Fruit fly (Drosophila melanogaster) whole organism, embryonic: ENCODE measurements around the gene haf.

ENCODE experiments used
- Atf-2 ChIP-seq: fragments of 200-800 bp; sonication (Bioruptor generic); optimal IDR thresholded peaks from 2 replicates; lab custom pipeline; 2016; ENCODE audit warnings: missing biosample characterization, missing genetic modification characterization
- B-H1 ChIP-seq: fragments of 200-800 bp; sonication (Bioruptor generic); IDR thresholded peaks from 3 replicates; pipeline ENCODE4 v1.3.6; 2022; ENCODE audit warnings: missing biosample characterization, missing genetic modification characterization
- BEAF-32 ChIP-seq: fragments of 200-800 bp; sonication (Bioruptor generic); optimal IDR thresholded peaks from 3 replicates; lab custom pipeline; 2017; ENCODE audit warnings: missing biosample characterization, missing genetic modification characterization, mild to moderate bottlenecking, moderate library complexity, missing genetic modification reagents
- CG11247 ChIP-seq: fragments of 200-800 bp; sonication (Bioruptor generic); IDR thresholded peaks from 2 replicates; pipeline ENCODE4 v1.3.6; 2022; ENCODE audit warnings: missing biosample characterization, missing genetic modification characterization
- CG12071 ChIP-seq: fragments of 200-800 bp; sonication (Bioruptor generic); optimal IDR thresholded peaks from 3 replicates; lab custom pipeline; 2018; ENCODE audit warnings: missing biosample characterization, mild to moderate bottlenecking, missing genetic modification characterization
- CG12104 ChIP-seq: fragments of 200-800 bp; sonication (Bioruptor generic); optimal IDR thresholded peaks from 3 replicates; lab custom pipeline; 2016; ENCODE audit warnings: missing biosample characterization, missing genetic modification characterization
- CG12236 ChIP-seq: fragments of 200-800 bp; sonication (Bioruptor generic); optimal IDR thresholded peaks from 2 replicates; lab custom pipeline; 2016; ENCODE audit warnings: missing biosample characterization, missing genetic modification characterization
- CG1233 ChIP-seq: fragments of 200-800 bp; sonication (Bioruptor generic); optimal IDR thresholded peaks from 4 replicates; lab custom pipeline; 2018; ENCODE audit warnings: missing biosample characterization, mild to moderate bottlenecking, missing genetic modification characterization
- CG14014 ChIP-seq: fragments of 200-800 bp; sonication (Bioruptor generic); IDR thresholded peaks from 2 replicates; pipeline ENCODE4 v1.3.6; 2022; ENCODE audit warnings: missing biosample characterization, missing genetic modification characterization
- CG15269 ChIP-seq: fragments of 200-800 bp; sonication (Bioruptor generic); optimal IDR thresholded peaks from 2 replicates; lab custom pipeline; 2018; ENCODE audit warnings: missing biosample characterization, mild to moderate bottlenecking, missing genetic modification characterization, moderate library complexity
- CG17568 ChIP-seq: fragments of 200-800 bp; sonication (Bioruptor generic); optimal IDR thresholded peaks from 2 replicates; lab custom pipeline; 2018; ENCODE audit warnings: missing biosample characterization, mild to moderate bottlenecking, missing genetic modification characterization, moderate library complexity
- CG18764 ChIP-seq: fragments of 200-800 bp; sonication (Bioruptor generic); optimal IDR thresholded peaks from 3 replicates; lab custom pipeline; 2016; ENCODE audit warnings: missing biosample characterization, missing genetic modification characterization
- CG2678 ChIP-seq: fragments of 200-800 bp; sonication (Bioruptor generic); optimal IDR thresholded peaks from 3 replicates; lab custom pipeline; 2019; ENCODE audit warnings: missing biosample characterization, mild to moderate bottlenecking, missing genetic modification characterization, moderate library complexity
- CG30431 ChIP-seq: fragments of 200-800 bp; sonication (Bioruptor generic); optimal IDR thresholded peaks from 2 replicates; lab custom pipeline; 2017; ENCODE audit warnings: missing biosample characterization, missing genetic modification characterization
- CG3065 ChIP-seq: fragments of 200-800 bp; sonication (Bioruptor generic); optimal IDR thresholded peaks from 2 replicates; lab custom pipeline; 2016; ENCODE audit warnings: missing biosample characterization, missing genetic modification characterization
- CG34224 ChIP-seq: fragments of 200-800 bp; sonication (Bioruptor generic); IDR thresholded peaks from 3 replicates; pipeline ENCODE4 v1.3.6; 2022; ENCODE audit warnings: missing biosample characterization, missing genetic modification characterization; ENCODE audit not compliant: partially characterized antibody
- CG3995 ChIP-seq: fragments of 200-800 bp; sonication (Bioruptor generic); optimal IDR thresholded peaks from 3 replicates; lab custom pipeline; 2016; ENCODE audit warnings: missing biosample characterization, missing genetic modification characterization
- CG43689 ChIP-seq: fragments of 200-800 bp; sonication (Bioruptor generic); IDR thresholded peaks from 2 replicates; pipeline ENCODE4 v1.3.6; 2022; ENCODE audit warnings: missing biosample characterization, missing genetic modification characterization
- CG7357 ChIP-seq: fragments of 200-800 bp; sonication (Bioruptor generic); IDR thresholded peaks from 3 replicates; pipeline ENCODE4 v1.3.6; 2022; ENCODE audit warnings: missing biosample characterization, missing genetic modification characterization
- CG7963 ChIP-seq: fragments of 200-800 bp; sonication (Bioruptor generic); IDR thresholded peaks from 3 replicates; pipeline ENCODE4 v1.3.6; 2022; ENCODE audit warnings: missing biosample characterization, missing genetic modification characterization; ENCODE audit not compliant: partially characterized antibody
- CTCF ChIP-seq: fragments of 200-800 bp; sonication (Bioruptor generic); optimal IDR thresholded peaks from 2 replicates; lab custom pipeline; 2017; ENCODE audit warnings: missing biosample characterization, mild to moderate bottlenecking, missing genetic modification characterization, moderate library complexity
- Doc2 ChIP-seq: fragments of 200-800 bp; sonication (Bioruptor generic); IDR thresholded peaks from 2 replicates; pipeline ENCODE4 v1.3.6; 2022; ENCODE audit warnings: missing biosample characterization, missing genetic modification characterization
- E2f1 ChIP-seq: fragments of 200-800 bp; sonication (Bioruptor generic); IDR thresholded peaks from 2 replicates; pipeline ENCODE4 v1.3.6; 2022; ENCODE audit warnings: missing biosample characterization, missing genetic modification characterization
- Eip74EF ChIP-seq, 2 experiments: fragments of 200-800 bp in 1 of 2; fragments of >200 bp in 1 of 2; sonication (Bioruptor generic) in 1 of 2; optimal IDR thresholded peaks; 2 replicates each; lab custom pipeline; 2017 to 2019; ENCODE audit warnings: missing biosample characterization in 2 of 2, missing genetic modification characterization in 2 of 2, mild to moderate bottlenecking in 1 of 2, moderate library complexity in 1 of 2
- HLH54F ChIP-seq: fragments of 200-800 bp; sonication (Bioruptor generic); optimal IDR thresholded peaks from 3 replicates; lab custom pipeline; 2016; ENCODE audit warnings: missing biosample characterization, missing genetic modification characterization
- HmgZ ChIP-seq: fragments of 200-800 bp; sonication (Bioruptor generic); optimal IDR thresholded peaks from 2 replicates; lab custom pipeline; 2018; ENCODE audit warnings: missing biosample characterization, mild to moderate bottlenecking, missing genetic modification characterization
- Hsf ChIP-seq: fragments of 200-800 bp; sonication (Bioruptor generic); optimal IDR thresholded peaks from 3 replicates; lab custom pipeline; 2016; ENCODE audit warnings: missing biosample characterization, missing genetic modification characterization
- Lim3 ChIP-seq: fragments of 200-800 bp; sonication (Bioruptor generic); IDR thresholded peaks from 2 replicates; pipeline ENCODE4 v1.3.6; 2022; ENCODE audit warnings: missing biosample characterization, missing genetic modification characterization
- NC2β ChIP-seq: fragments of 200-800 bp; sonication (Bioruptor generic); optimal IDR thresholded peaks from 2 replicates; lab custom pipeline; 2016; ENCODE audit warnings: missing biosample characterization, missing genetic modification characterization
- Sox102F ChIP-seq: fragments of 200-800 bp; sonication (Bioruptor generic); optimal IDR thresholded peaks from 2 replicates; lab custom pipeline; 2018; ENCODE audit warnings: missing biosample characterization, mild to moderate bottlenecking, missing genetic modification characterization, moderate library complexity
- TFAM ChIP-seq: fragments of 200-800 bp; sonication (Bioruptor generic); optimal IDR thresholded peaks from 2 replicates; lab custom pipeline; 2017; ENCODE audit warnings: missing biosample characterization, missing genetic modification characterization, inconsistent platforms
- ab ChIP-seq: fragments of 200-800 bp; sonication (Bioruptor generic); optimal IDR thresholded peaks from 2 replicates; lab custom pipeline; 2016; ENCODE audit warnings: missing biosample characterization, missing genetic modification characterization
- ara ChIP-seq: fragments of 200-800 bp; sonication (Bioruptor generic); IDR thresholded peaks from 2 replicates; pipeline ENCODE4 v1.3.6; 2022; ENCODE audit warnings: missing biosample characterization, missing genetic modification characterization
- cad ChIP-seq: fragments of >200 bp; optimal IDR thresholded peaks from 2 replicates; lab custom pipeline; 2017; ENCODE audit warnings: missing biosample characterization, missing genetic modification characterization
- disco-r ChIP-seq: fragments of 200-800 bp; sonication (Bioruptor generic); optimal IDR thresholded peaks from 2 replicates; lab custom pipeline; 2016; ENCODE audit warnings: missing biosample characterization, missing genetic modification characterization
- eve ChIP-seq, 2 experiments: fragments of >200 bp; optimal IDR thresholded peaks; 2 replicates each; lab custom pipeline; 2017; ENCODE audit warnings: missing biosample characterization in 2 of 2, missing genetic modification characterization in 2 of 2
- fd3F ChIP-seq: fragments of 200-800 bp; sonication (Bioruptor generic); optimal IDR thresholded peaks from 2 replicates; lab custom pipeline; 2018; ENCODE audit warnings: missing biosample characterization, mild to moderate bottlenecking, missing genetic modification characterization, moderate library complexity
- fu2 ChIP-seq: fragments of 200-800 bp; sonication (Bioruptor generic); optimal IDR thresholded peaks from 2 replicates; lab custom pipeline; 2016; ENCODE audit warnings: missing biosample characterization, missing genetic modification characterization
- gt ChIP-seq: fragments of 200-800 bp; sonication (Bioruptor generic); IDR thresholded peaks from 2 replicates; pipeline ENCODE4 v1.3.6; 2022; ENCODE audit warnings: missing biosample characterization, missing genetic modification characterization
- hkb ChIP-seq, 2 experiments: fragments of 200-800 bp in 1 of 2; fragments of >200 bp in 1 of 2; sonication (Bioruptor generic) in 1 of 2; IDR thresholded peaks in 1 of 2; optimal IDR thresholded peaks in 1 of 2; 2 replicates each; pipeline versions ENCODE4 v1.3.6 to Lab custom; 2017 to 2022; ENCODE audit warnings: missing biosample characterization in 1 of 2, missing genetic modification characterization in 1 of 2
- lov ChIP-seq, 2 experiments: fragments of 200-800 bp in 1 of 2; fragments of >200 bp in 1 of 2; sonication (Bioruptor generic) in 1 of 2; IDR thresholded peaks in 1 of 2; optimal IDR thresholded peaks in 1 of 2; 2 replicates in 1 of 2; 3 replicates in 1 of 2; pipeline versions ENCODE4 v1.3.6 to Lab custom; 2017 to 2022; ENCODE audit warnings: missing biosample characterization in 1 of 2, missing genetic modification characterization in 1 of 2
- maf-S ChIP-seq: fragments of 200-800 bp; sonication (Bioruptor generic); optimal IDR thresholded peaks from 2 replicates; lab custom pipeline; 2016; ENCODE audit warnings: missing biosample characterization, missing genetic modification characterization
- prd ChIP-seq, 3 experiments: fragments of >200 bp in 2 of 3; fragments of 200-800 bp in 1 of 3; sonication (Bioruptor generic) in 1 of 3; optimal IDR thresholded peaks in 2 of 3; IDR thresholded peaks in 1 of 3; 2 replicates in 2 of 3; 3 replicates in 1 of 3; pipeline versions ENCODE4 v1.3.6 to Lab custom; 2017 to 2022; ENCODE audit warnings: missing biosample characterization in 1 of 3, missing genetic modification characterization in 1 of 3
- ranshi ChIP-seq: fragments of 200-800 bp; sonication (Bioruptor generic); IDR thresholded peaks from 2 replicates; pipeline ENCODE4 v1.3.6; 2022; ENCODE audit warnings: missing biosample characterization, missing genetic modification characterization
- sd ChIP-seq: fragments of 200-800 bp; sonication (Bioruptor generic); optimal IDR thresholded peaks from 3 replicates; lab custom pipeline; 2018; ENCODE audit warnings: missing biosample characterization, mild to moderate bottlenecking, missing genetic modification characterization, moderate library complexity
- tin ChIP-seq: fragments of 200-800 bp; sonication (Bioruptor generic); optimal IDR thresholded peaks from 3 replicates; lab custom pipeline; 2016; ENCODE audit warnings: missing biosample characterization, missing genetic modification characterization
- tup ChIP-seq: fragments of 200-800 bp; sonication (Bioruptor generic); optimal IDR thresholded peaks from 2 replicates; lab custom pipeline; 2016; ENCODE audit warnings: missing biosample characterization, mild to moderate bottlenecking, missing genetic modification characterization, moderate library complexity
- yki ChIP-seq: fragments of >200 bp; optimal IDR thresholded peaks from 3 replicates; lab custom pipeline; 2018
- z ChIP-seq: fragments of 200-800 bp; sonication (Bioruptor generic); IDR thresholded peaks from 3 replicates; pipeline ENCODE4 v1.3.6; 2022; ENCODE audit warnings: missing biosample characterization, missing genetic modification characterization

Gene haf

DNA sequence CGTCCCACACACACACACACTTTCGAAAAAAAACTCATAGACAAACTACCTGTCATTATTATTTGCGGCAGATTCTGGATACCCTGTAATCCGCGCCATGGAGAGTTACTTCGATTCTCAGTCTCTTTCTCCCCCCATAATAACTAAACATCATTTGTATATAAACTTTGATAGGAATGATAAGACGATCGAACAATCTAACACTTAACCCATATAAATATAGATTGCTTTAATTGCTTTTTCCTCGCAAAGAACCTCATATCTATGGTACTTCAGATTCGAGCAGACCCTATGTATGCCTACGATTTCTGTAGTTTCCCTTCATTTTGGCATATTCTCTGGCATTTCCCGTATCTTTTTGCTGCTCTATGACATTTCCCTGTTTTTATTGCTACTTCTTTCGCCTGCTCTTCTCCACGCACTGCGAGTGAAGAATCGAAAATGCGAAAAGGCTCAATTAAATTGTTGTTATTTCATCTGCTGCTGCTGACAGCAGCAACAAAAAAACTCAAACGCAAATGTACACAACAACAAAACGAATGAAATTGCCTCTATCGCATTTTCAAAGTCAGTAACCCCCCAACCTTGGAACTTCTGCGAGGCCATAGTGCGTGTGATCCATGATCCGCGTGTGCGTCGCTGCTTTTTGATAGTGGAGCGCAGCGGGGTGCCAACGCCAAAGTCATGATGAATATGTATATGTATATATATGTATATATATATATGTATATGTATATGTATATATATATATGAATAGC is 79.3 kb downstream of the haf start (continued):
- TF ChIP-seq tup (peak; percentile 9), Doc2 (GFP tag; lab: Robert Waterston, UW) (no peak), CG43689 (GFP tag; lab: Robert Waterston, UW) (no peak), CG14014 (peak; percentile 89), Sox102F (peak; percentile 39), fu2 (GFP tag; lab: Kevin White, UChicago) (peak; percentile 86), CG3995 (peak; percentile 67), z (peak; percentile 73; the same call in 2 of the 3 replicates), NC2β (GFP tag; lab: Kevin White, UChicago) (peak; percentile 36), BEAF-32 (GFP tag; lab: Kevin White, UChicago) (no peak), tin (GFP tag; lab: Kevin White, UChicago) (peak; percentile 47), CG12071 (peak; percentile 68), CG11247 (GFP tag; lab: Robert Waterston, UW) (peak; percentile 68), maf-S (GFP tag; lab: Kevin White, UChicago) (peak; percentile 76), CG12236 (GFP tag; lab: Kevin White, UChicago) (peak; percentile 26), CG30431 (GFP tag; lab: Kevin White, UChicago) (peak; percentile 27), HLH54F (GFP tag; lab: Kevin White, UChicago) (peak; percentile 89), CG34224 (no peak), CG7357 (GFP tag; lab: Robert Waterston, UW) (peak; percentile 65), Hsf (GFP tag; lab: Kevin White, UChicago) (peak; percentile 77), disco-r (GFP tag; lab: Kevin White, UChicago) (peak; percentile 43), Atf-2 (GFP tag; lab: Kevin White, UChicago) (peak; percentile 58), CG17568 (GFP tag; lab: Kevin White, UChicago) (peak; percentile 6), lov (optimal IDR thresholded peaks at IDR 0.05; lab: Kevin White, UChicago) (no peak), lov (GFP tag; IDR thresholded peaks at IDR 0.05; lab: Robert Waterston, UW) (no peak), prd (optimal IDR thresholded peaks at IDR 0.05; lab: Kevin White, UChicago) (no peak), prd (GFP tag; IDR thresholded peaks at IDR 0.05; lab: Robert Waterston, UW) (peak; percentile 74), gt (no peak), CG1233 (GFP tag; lab: Kevin White, UChicago) (peak; percentile 25), Lim3 (no peak), eve (GFP tag; optimal IDR thresholded peaks at IDR 0.05; lab: Kevin White, UChicago) (no peak), CG7963 (no peak), CG12104 (GFP tag; lab: Kevin White, UChicago) (peak; percentile 7), yki (no peak), CG2678 (peak; percentile 88), CG15269 (tag; lab: Kevin White, UChicago) (peak; percentile 83), Eip74EF (GFP tag; optimal IDR thresholded peaks at IDR 0.05; lab: Kevin White, UChicago) (no peak), CG18764 (peak; percentile 40), ab (GFP tag; lab: Kevin White, UChicago) (peak; percentile 64), TFAM (GFP tag; lab: Kevin White, UChicago) (no peak), fd3F (peak; percentile 80), cad (GFP tag; lab: Kevin White, UChicago) (no peak), CG3065 (GFP tag; lab: Kevin White, UChicago) (no peak), E2f1 (peak; percentile 74), sd (tag; lab: Kevin White, UChicago) (peak; percentile 69), hkb (optimal IDR thresholded peaks at IDR 0.05; lab: Kevin White, UChicago) (no peak), hkb (GFP tag; IDR thresholded peaks at IDR 0.05; lab: Robert Waterston, UW) (0 out of 2 replicates have a peak, but pooled peaks have one; percentile 26), ara (GFP tag; lab: Robert Waterston, UW) (no peak), ranshi (GFP tag; lab: Robert Waterston, UW) (peak; percentile 65), B-H1 (peak; percentile 41), HmgZ (tag; lab: Kevin White, UChicago) (peak; percentile 80), CTCF (no peak)
